Worm (Caenorhabditis elegans): ENCODE measurements around the gene AH9.6.

- TF ChIP-seq dmd-4 (tag; optimal IDR thresholded peaks at IDR 0.05) (no peak), skn-1 (tag; optimal IDR thresholded peaks at IDR 0.05) (no peak), nhr-11 (tag; optimal IDR thresholded peaks at IDR 0.05) (no peak), nhr-77 (tag; optimal IDR thresholded peaks at IDR 0.05) (no peak), egl-27 (tag; optimal IDR thresholded peaks at IDR 0.05) (no peak), lin-39 (tag; optimal IDR thresholded peaks at IDR 0.05) (no peak), fos-1 (tag; optimal IDR thresholded peaks at IDR 0.05) (no peak), nhr-25 (tag; optimal IDR thresholded peaks at IDR 0.05) (no peak), ZK546.5 (tag; optimal IDR thresholded peaks at IDR 0.05) (no peak), unc-62 (GFP tag; optimal IDR thresholded peaks at IDR 0.05) (no peak), mab-5 (tag; optimal IDR thresholded peaks at IDR 0.05) (no peak)
Observed at ce11 chrX:2219006-2219405, 48.9 kb downstream of the AH9.6 start.
